Fruit fly (Drosophila melanogaster): ENCODE data around the gene RpS14b.
A peak's percentile ranks its signal among the peaks of the same experiment; 100 is the strongest.

The RpS14b gene

DNA sequence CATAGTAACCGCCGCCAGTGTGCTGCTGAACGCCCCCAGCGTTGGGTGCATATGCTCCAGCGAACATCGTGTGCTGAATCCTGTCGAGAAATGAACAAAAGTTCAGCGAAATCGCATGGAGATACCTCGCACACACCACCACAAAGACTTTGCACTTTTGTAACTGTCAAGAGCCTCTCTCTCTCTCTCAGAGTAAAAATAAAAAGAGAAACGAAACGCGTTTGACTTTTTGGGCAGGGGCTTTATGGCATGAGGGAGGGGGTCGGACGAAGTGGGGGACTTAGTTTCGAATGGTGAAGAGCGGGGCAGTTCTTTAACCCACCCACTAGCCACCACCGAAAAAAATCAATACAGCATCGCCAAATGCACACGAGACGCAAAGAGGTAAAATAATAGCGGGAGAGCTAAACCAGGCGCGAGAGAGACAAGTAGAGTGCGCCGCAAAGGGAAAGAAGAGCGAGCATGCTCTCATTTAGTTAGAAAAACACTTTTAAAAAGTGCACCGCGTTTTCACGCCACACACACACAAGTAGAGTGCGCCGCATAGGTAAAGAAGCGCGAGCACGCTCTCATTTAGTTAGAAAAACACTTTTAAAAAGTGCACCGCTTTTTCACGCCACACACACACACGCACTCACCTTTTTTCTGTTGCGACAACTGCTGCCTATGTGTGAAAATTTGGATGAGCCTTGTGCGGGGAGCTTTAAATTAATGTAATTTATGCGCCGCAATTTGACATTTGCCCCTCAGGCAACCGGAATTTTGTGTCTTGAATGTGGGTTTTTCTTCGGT is 4.3 kb upstream of the RpS14b start (continued):
- TF ChIP-seq vnd (GFP tag; IDR thresholded peaks at IDR 0.05; ENCODE audit: partially characterized antibody) (no peak), CG16815 (GFP tag; optimal IDR thresholded peaks at IDR 0.05) (no peak), pnt (GFP tag; optimal IDR thresholded peaks at IDR 0.05) (no peak), zfh2 (GFP tag; optimal IDR thresholded peaks at IDR 0.05) (no peak), CG8281 (tag; optimal IDR thresholded peaks at IDR 0.05) (no peak), CG4360 (GFP tag; IDR thresholded peaks at IDR 0.05) (no peak), eve (GFP tag; optimal IDR thresholded peaks at IDR 0.05) (no peak), seq (GFP tag; IDR thresholded peaks at IDR 0.05) (peak; percentile 25; the same call in 1 of the 2 replicates), Bdp1 (GFP tag; optimal IDR thresholded peaks at IDR 0.05) (no peak), en (GFP tag; optimal IDR thresholded peaks at IDR 0.05) (no peak), so (GFP tag; IDR thresholded peaks at IDR 0.05) (no peak), CG7928 (GFP tag; optimal IDR thresholded peaks at IDR 0.05) (no peak), Ets65A (GFP tag) (no peak), CG18764 (GFP tag; optimal IDR thresholded peaks at IDR 0.05) (no peak), cg (GFP tag; optimal IDR thresholded peaks at IDR 0.05) (peak; percentile 83), nau (GFP tag; optimal IDR thresholded peaks at IDR 0.05) (no peak), kni (GFP tag; optimal IDR thresholded peaks at IDR 0.05) (peak; percentile 76), CG8290 (GFP tag; optimal IDR thresholded peaks at IDR 0.05) (no peak), CG8290 (tag; optimal IDR thresholded peaks at IDR 0.05) (no peak), CG5180 (GFP tag; optimal IDR thresholded peaks at IDR 0.05) (no peak), Sry-δ (GFP tag; optimal IDR thresholded peaks at IDR 0.05) (no peak), nerfin-1 (tag; optimal IDR thresholded peaks at IDR 0.05) (peak; percentile 1), CG8089 (GFP tag; optimal IDR thresholded peaks at IDR 0.05) (no peak), Stat92E (GFP tag; optimal IDR thresholded peaks at IDR 0.05) (peak in 1 of 3 experiments; percentile 13), hth (optimal IDR thresholded peaks at IDR 0.05) (no peak), Trl (optimal IDR thresholded peaks at IDR 0.05) (peak in 1 of 2 experiments; percentile 91), Trl (GFP tag; optimal IDR thresholded peaks at IDR 0.05) (no peak), onecut (GFP tag; IDR thresholded peaks at IDR 0.05) (peak; percentile 98), Dp (GFP tag; optimal IDR thresholded peaks at IDR 0.05) (no peak), gce (GFP tag; IDR thresholded peaks at IDR 0.05) (no peak), bsh (GFP tag; optimal IDR thresholded peaks at IDR 0.05) (peak in 1 of 2 experiments; percentile 9), Lpt (GFP tag; optimal IDR thresholded peaks at IDR 0.05) (no peak), CG3995 (GFP tag; optimal IDR thresholded peaks at IDR 0.05) (no peak), tio (GFP tag; optimal IDR thresholded peaks at IDR 0.05) (no peak), CG1832 (GFP tag; optimal IDR thresholded peaks at IDR 0.05) (peak; percentile 6), CG8388 (GFP tag; optimal IDR thresholded peaks at IDR 0.05) (no peak)

- TF ChIP-seq H2.0 (GFP tag; IDR thresholded peaks at IDR 0.05) = no peak
- no peak for TF ChIP-seq NfI (GFP tag; optimal IDR thresholded peaks at IDR 0.05)
- no peak for TF ChIP-seq CG18476 (GFP tag; optimal IDR thresholded peaks at IDR 0.05)
- TF ChIP-seq CG4730 (GFP tag; IDR thresholded peaks at IDR 0.05) = no peak
- TF ChIP-seq Mad (GFP tag; optimal IDR thresholded peaks at IDR 0.05) = no peak
- peak; percentile 42 for TF ChIP-seq CG13296 (GFP tag; optimal IDR thresholded peaks at IDR 0.05)
- no peak for TF ChIP-seq dmrt11E (tag; optimal IDR thresholded peaks at IDR 0.05)
- TF ChIP-seq ab (GFP tag; optimal IDR thresholded peaks at IDR 0.05) = no peak
- no peak for TF ChIP-seq p53 (GFP tag; optimal IDR thresholded peaks at IDR 0.05)
- no peak for TF ChIP-seq CTCF (GFP tag; optimal IDR thresholded peaks at IDR 0.05)
- TF ChIP-seq CG6791 (GFP tag; IDR thresholded peaks at IDR 0.05; ENCODE audit: partially characterized antibody) = peak; percentile 91
- no peak for TF ChIP-seq tio (GFP tag; optimal IDR thresholded peaks at IDR 0.05)
- TF ChIP-seq Lim3 (GFP tag; IDR thresholded peaks at IDR 0.05) = no peak
- peak; percentile 61; the same call in 1 of the 3 replicates for TF ChIP-seq zen2 (GFP tag; IDR thresholded peaks at IDR 0.05; ENCODE audit: partially characterized antibody)
- TF ChIP-seq ind (GFP tag; optimal IDR thresholded peaks at IDR 0.05) = no peak
- no peak for TF ChIP-seq ase (GFP tag; IDR thresholded peaks at IDR 0.05)
- TF ChIP-seq maf-S (GFP tag; optimal IDR thresholded peaks at IDR 0.05) = no peak
- TF ChIP-seq CG8944 (GFP tag; optimal IDR thresholded peaks at IDR 0.05) = no peak
Measured at dm6 chrX:7931028-7931549, 3.6 kb upstream of the RpS14b start, which contains the start of gene mahe. Gene mahe (minus strand): TSS chrX:7931382.
